1 worm cellular context compared by ENCODE assay signal in the genomic region with DNA sequence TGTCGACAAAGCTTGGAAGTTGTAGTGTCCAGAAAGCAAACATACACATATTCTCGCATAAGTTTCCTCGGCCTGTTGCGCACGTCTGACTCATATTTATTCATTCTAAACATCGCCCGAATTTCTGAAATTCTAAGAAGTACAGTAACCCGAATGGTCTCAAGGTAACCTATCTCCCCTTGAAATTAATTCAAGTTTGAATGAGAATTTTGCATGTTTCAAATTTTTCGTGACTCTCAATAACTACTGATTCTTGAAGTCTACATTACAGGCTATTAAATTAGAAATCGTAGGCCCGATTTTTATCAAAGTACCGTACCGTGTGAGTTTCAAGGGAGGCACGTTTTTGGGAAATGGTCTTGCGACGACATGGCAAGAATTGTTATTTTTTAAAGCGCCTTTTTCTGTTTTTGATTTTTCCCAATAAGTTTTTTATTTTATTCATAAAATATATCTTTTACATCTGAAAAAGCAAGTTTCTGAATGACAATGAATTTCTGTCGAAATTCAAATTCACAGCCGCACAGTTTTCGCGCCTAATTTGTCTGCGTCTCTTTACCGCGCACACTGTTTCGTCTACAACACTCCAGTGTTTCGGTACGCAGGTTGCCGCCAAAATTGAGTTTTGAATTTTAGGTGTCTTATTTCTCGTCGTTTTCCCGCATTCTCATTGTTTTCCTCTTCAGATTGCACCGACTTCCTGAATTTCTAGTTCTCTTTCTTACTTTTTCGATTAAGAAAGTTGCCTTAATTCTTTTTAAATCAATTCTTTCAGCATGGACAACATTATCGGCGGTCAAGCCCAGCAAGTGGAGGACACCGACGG.
A peak's percentile ranks its signal among the peaks of the same experiment; 100 is the strongest.
TF ChIP-seq lines count a peak whose summit lies in the region.

A gene (minus strand): TSS at position 51 of the 826 bp plus-strand sequence.
A gene (plus strand): TSS at position 776 of the 826 bp plus-strand sequence.

TF ChIP-seq in whole organism, L1 larva, 84 proteins besides CTCF, POLR2A, EP300 and RAD21 (continued from another document):
- TF ChIP-seq nhr-90 (tag; optimal IDR thresholded peaks at IDR 0.05; lab: Kevin White, UChicago; ENCODE audit: poor library complexity), result peak; percentile 22
- no peak for TF ChIP-seq unc-98 (GFP tag; IDR thresholded peaks at IDR 0.05; lab: Robert Waterston, UW)
- TF ChIP-seq isw-1 (GFP tag; IDR thresholded peaks at IDR 0.05; lab: Robert Waterston, UW), result no peak
- TF ChIP-seq lin-14 (GFP tag; optimal IDR thresholded peaks at IDR 0.05; lab: Kevin White, UChicago), result peak; percentile 47
- TF ChIP-seq unc-30 (tag; optimal IDR thresholded peaks at IDR 0.05; lab: Kevin White, UChicago), result no peak
- no peak for TF ChIP-seq nhr-84 (tag; optimal IDR thresholded peaks at IDR 0.05; lab: Kevin White, UChicago)
- no peak for TF ChIP-seq dsc-1 (tag; optimal IDR thresholded peaks at IDR 0.05; lab: Kevin White, UChicago)
- no peak for TF ChIP-seq egl-27 (tag; optimal IDR thresholded peaks at IDR 0.05; lab: Kevin White, UChicago)
- TF ChIP-seq nhr-85 (tag; lab: Kevin White, UChicago), result peak; percentile 52
- no peak for TF ChIP-seq sptf-1 (tag; optimal IDR thresholded peaks at IDR 0.05; lab: Kevin White, UChicago)
- TF ChIP-seq nhr-71 (tag; optimal IDR thresholded peaks at IDR 0.05; lab: Kevin White, UChicago), result peak; percentile 33
- TF ChIP-seq zag-1 (tag; optimal IDR thresholded peaks at IDR 0.05; lab: Kevin White, UChicago), result no peak
- no peak for TF ChIP-seq ztf-4 (tag; optimal IDR thresholded peaks at IDR 0.05; lab: Kevin White, UChicago)
- TF ChIP-seq fos-1 (tag; optimal IDR thresholded peaks at IDR 0.05; lab: Kevin White, UChicago), result no peak
- no peak for TF ChIP-seq aly-2 (tag; optimal IDR thresholded peaks at IDR 0.05; lab: Kevin White, UChicago)
- TF ChIP-seq irx-1 (tag; optimal IDR thresholded peaks at IDR 0.05; lab: Kevin White, UChicago), result no peak
- TF ChIP-seq mep-1 (tag; optimal IDR thresholded peaks at IDR 0.05; lab: Kevin White, UChicago), result peak; percentile 63
- TF ChIP-seq nhr-77 (tag; optimal IDR thresholded peaks at IDR 0.05; lab: Kevin White, UChicago), result no peak
- TF ChIP-seq ets-5 (GFP tag; IDR thresholded peaks at IDR 0.05; lab: Robert Waterston, UW), result no peak
- TF ChIP-seq tlp-1 (tag; optimal IDR thresholded peaks at IDR 0.05; lab: Kevin White, UChicago), result no peak
- no peak for TF ChIP-seq egl-13 (tag; optimal IDR thresholded peaks at IDR 0.05; lab: Kevin White, UChicago)
- no peak for TF ChIP-seq pax-3 (tag; optimal IDR thresholded peaks at IDR 0.05; lab: Kevin White, UChicago)
- peak; percentile 56 to 88 for TF ChIP-seq lin-35 (GFP tag; optimal IDR thresholded peaks at IDR 0.05; lab: Kevin White, UChicago)
- TF ChIP-seq alr-1 (tag; optimal IDR thresholded peaks at IDR 0.05; lab: Kevin White, UChicago; ENCODE audit: borderline replicate concordance), result no peak
- TF ChIP-seq nhr-76 (tag; optimal IDR thresholded peaks at IDR 0.05; lab: Kevin White, UChicago), result no peak
- peak; percentile 87 to 89 (median 88) for TF ChIP-seq dpl-1 (GFP tag; optimal IDR thresholded peaks at IDR 0.05; lab: Kevin White, UChicago)
- TF ChIP-seq aha-1 (tag; optimal IDR thresholded peaks at IDR 0.05; lab: Kevin White, UChicago), result no peak
- peak in 1 of 2 experiments; percentile 3 for TF ChIP-seq mdl-1 (tag; optimal IDR thresholded peaks at IDR 0.05; lab: Kevin White, UChicago)
- no peak for TF ChIP-seq fkh-4 (tag; optimal IDR thresholded peaks at IDR 0.05; lab: Kevin White, UChicago; ENCODE audit: borderline replicate concordance)
- TF ChIP-seq nhr-237 (tag; optimal IDR thresholded peaks at IDR 0.05; lab: Kevin White, UChicago), result no peak
- no peak for TF ChIP-seq unc-130 (tag; optimal IDR thresholded peaks at IDR 0.05; lab: Kevin White, UChicago)
- TF ChIP-seq tbx-2 (tag; optimal IDR thresholded peaks at IDR 0.05; lab: Kevin White, UChicago), result no peak
- TF ChIP-seq lin-15B (tag; optimal IDR thresholded peaks at IDR 0.05; lab: Kevin White, UChicago), result no peak
- no peak for TF ChIP-seq sox-4 (tag; optimal IDR thresholded peaks at IDR 0.05; lab: Kevin White, UChicago)
- no peak for TF ChIP-seq swsn-7 (tag; optimal IDR thresholded peaks at IDR 0.05; lab: Kevin White, UChicago)
- TF ChIP-seq ceh-8 (GFP tag; optimal IDR thresholded peaks at IDR 0.05; lab: Kevin White, UChicago), result no peak
- TF ChIP-seq lin-39 (tag; optimal IDR thresholded peaks at IDR 0.05; lab: Kevin White, UChicago), result no peak
- no peak for TF ChIP-seq pag-3 (tag; optimal IDR thresholded peaks at IDR 0.05; lab: Kevin White, UChicago; ENCODE audit: borderline replicate concordance, insufficient read depth)
- no peak for TF ChIP-seq ces-1 (GFP tag; optimal IDR thresholded peaks at IDR 0.05; lab: Kevin White, UChicago)
- peak; percentile 26 for TF ChIP-seq lin-13 (GFP tag; optimal IDR thresholded peaks at IDR 0.05; lab: Kevin White, UChicago)
